Worm (Caenorhabditis elegans) whole organism, L1 larva: Measurements from ENCODE around the gene W04G3.13.
A peak's percentile ranks its signal among the peaks of the same experiment; 100 is the strongest.

ENCODE experiments used
- C16A3.4 ChIP-seq: fragments of 150-350 bp; optimal IDR thresholded peaks from 2 replicates; lab custom pipeline; 2014; ENCODE audit warnings: missing biosample characterization, missing genetic modification characterization
- F16B12.6 ChIP-seq: fragments of 150-350 bp; optimal IDR thresholded peaks from 2 replicates; lab custom pipeline; 2014; ENCODE audit warnings: missing biosample characterization, missing genetic modification characterization
- ama-1 ChIP-seq: fragments of 150-350 bp; optimal IDR thresholded peaks from 2 replicates; lab custom pipeline; 2014
- blmp-1 ChIP-seq: fragments of 150-350 bp; optimal IDR thresholded peaks from 2 replicates; lab custom pipeline; 2014; ENCODE audit warnings: missing biosample characterization, missing genetic modification characterization
- ceh-82 ChIP-seq, 3 experiments: fragments of 150-350 bp in 1 of 3; sonication (generic microtip) in 2 of 3; optimal IDR thresholded peaks; 2 replicates each; lab custom pipeline; 2014 to 2017; ENCODE audit warnings: missing biosample characterization in 3 of 3, missing genetic modification characterization in 3 of 3
- dsc-1 ChIP-seq: sonication (generic microtip); optimal IDR thresholded peaks from 2 replicates; lab custom pipeline; 2016; ENCODE audit warnings: mild to moderate bottlenecking, missing genetic modification characterization, missing compliant biosample characterization
- efl-1 ChIP-seq, 4 experiments: fragments of 150-350 bp; optimal IDR thresholded peaks in 3 of 4; peaks in 1 of 4; 1 replicate in 1 of 4; 2 replicates in 3 of 4; lab custom pipeline; 2014; ENCODE audit warnings: missing biosample characterization in 2 of 4, missing genetic modification characterization in 2 of 4, missing genetic modification reagents in 2 of 4
- efl-3 ChIP-seq: fragments of 200-800 bp; sonication (Bioruptor generic); optimal IDR thresholded peaks from 2 replicates; lab custom pipeline; 2018; ENCODE audit warnings: mild to moderate bottlenecking, missing genetic modification characterization, missing compliant biosample characterization
- egl-27 ChIP-seq, 2 experiments: fragments of 150-350 bp in 1 of 2; sonication (generic microtip); optimal IDR thresholded peaks; 3 replicates each; lab custom pipeline; 2017 to 2018; ENCODE audit warnings: missing biosample characterization in 2 of 2, missing genetic modification characterization in 2 of 2, missing genetic modification reagents in 2 of 2
- elt-2 ChIP-seq: sonication (generic microtip); optimal IDR thresholded peaks from 2 replicates; lab custom pipeline; 2016; ENCODE audit warnings: missing genetic modification characterization, mild to moderate bottlenecking, inconsistent platforms, missing compliant biosample characterization, missing genetic modification reagents
- elt-3 ChIP-seq, 6 experiments: fragments of 150-350 bp in 1 of 6; sonication (generic microtip); optimal IDR thresholded peaks; 2 replicates each; lab custom pipeline; 2017 to 2018; ENCODE audit warnings: missing biosample characterization in 6 of 6, missing genetic modification characterization in 6 of 6, inconsistent platforms in 1 of 6
- fkh-4 ChIP-seq: sonication (generic microtip); optimal IDR thresholded peaks from 2 replicates; lab custom pipeline; 2016; ENCODE audit warnings: missing compliant biosample characterization, missing genetic modification characterization, borderline replicate concordance
- grh-1 ChIP-seq: fragments of 200-800 bp; sonication (Bioruptor generic); IDR thresholded peaks from 2 replicates; pipeline ENCODE4 v1.3.6; 2022; ENCODE audit warnings: missing genetic modification reagents, missing genetic modification characterization, missing compliant biosample characterization
- hlh-17 ChIP-seq: fragments of 200-800 bp; sonication (Bioruptor generic); optimal IDR thresholded peaks from 2 replicates; lab custom pipeline; 2018; ENCODE audit warnings: missing genetic modification characterization, mild to moderate bottlenecking, missing compliant biosample characterization, moderate library complexity, borderline replicate concordance
- hlh-4 ChIP-seq: sonication (generic microtip); optimal IDR thresholded peaks from 2 replicates; lab custom pipeline; 2016; ENCODE audit warnings: mild to moderate bottlenecking, missing genetic modification characterization, missing compliant biosample characterization
- lin-13 ChIP-seq: fragments of 150-350 bp; optimal IDR thresholded peaks from 2 replicates; lab custom pipeline; 2014; ENCODE audit warnings: missing biosample characterization, missing genetic modification reagents, missing genetic modification characterization
- lin-14 ChIP-seq: fragments of 200-800 bp; sonication (Bioruptor generic); optimal IDR thresholded peaks from 2 replicates; lab custom pipeline; 2018; ENCODE audit warnings: mild to moderate bottlenecking, missing genetic modification characterization, moderate library complexity, missing compliant biosample characterization
- lin-15B ChIP-seq: fragments of 150-350 bp; sonication (generic microtip); optimal IDR thresholded peaks from 3 replicates; lab custom pipeline; 2014; ENCODE audit warnings: missing biosample characterization, missing genetic modification characterization
- lin-35 ChIP-seq, 2 experiments: fragments of 150-350 bp; optimal IDR thresholded peaks; 2 replicates each; lab custom pipeline; 2014; ENCODE audit warnings: missing biosample characterization in 2 of 2, missing genetic modification characterization in 2 of 2, missing genetic modification reagents in 2 of 2
- lir-3 ChIP-seq: sonication (generic microtip); optimal IDR thresholded peaks from 2 replicates; lab custom pipeline; 2016; ENCODE audit warnings: mild to moderate bottlenecking, missing genetic modification characterization, moderate library complexity, missing compliant biosample characterization; ENCODE audit not compliant: poor library complexity
- lsy-2 ChIP-seq, 2 experiments: fragments of 150-350 bp; optimal IDR thresholded peaks; 2 replicates each; lab custom pipeline; 2014; ENCODE audit warnings: missing biosample characterization in 2 of 2, missing genetic modification characterization in 2 of 2
- mdl-1 ChIP-seq, 2 experiments: fragments of 150-350 bp; optimal IDR thresholded peaks; 2 replicates each; lab custom pipeline; 2014 to 2017; ENCODE audit warnings: missing biosample characterization in 2 of 2, missing genetic modification characterization in 2 of 2, inconsistent platforms in 1 of 2
- mep-1 ChIP-seq: fragments of 150-350 bp; optimal IDR thresholded peaks from 2 replicates; lab custom pipeline; 2014; ENCODE audit warnings: missing biosample characterization, missing genetic modification characterization
- nhr-19 ChIP-seq: fragments of 200-800 bp; sonication (Bioruptor generic); conservative IDR thresholded peaks from 2 replicates; pipeline ENCODE4 v1.3.6; 2022; ENCODE audit warnings: missing genetic modification characterization, missing compliant biosample characterization
- nhr-20 ChIP-seq: sonication (generic microtip); optimal IDR thresholded peaks from 2 replicates; lab custom pipeline; 2016; ENCODE audit warnings: mild to moderate bottlenecking, missing genetic modification characterization, missing compliant biosample characterization
- nhr-28 ChIP-seq: fragments of 150-350 bp; optimal IDR thresholded peaks from 2 replicates; lab custom pipeline; 2014; ENCODE audit warnings: missing biosample characterization, missing genetic modification characterization
- nhr-47 ChIP-seq: sonication (generic microtip); optimal IDR thresholded peaks from 2 replicates; lab custom pipeline; 2016; ENCODE audit warnings: mild to moderate bottlenecking, missing genetic modification characterization, moderate library complexity, missing compliant biosample characterization
- nhr-71 ChIP-seq: sonication (generic microtip); optimal IDR thresholded peaks from 2 replicates; lab custom pipeline; 2016; ENCODE audit warnings: mild to moderate bottlenecking, missing genetic modification characterization, moderate library complexity, missing compliant biosample characterization
- nhr-76 ChIP-seq: sonication (generic microtip); optimal IDR thresholded peaks from 2 replicates; lab custom pipeline; 2017; ENCODE audit warnings: missing biosample characterization, missing genetic modification characterization
- nhr-84 ChIP-seq: sonication (generic microtip); optimal IDR thresholded peaks from 2 replicates; lab custom pipeline; 2017; ENCODE audit warnings: missing biosample characterization, missing genetic modification characterization
- nhr-85 ChIP-seq: sonication (generic microtip); peaks from one replicate; lab custom pipeline; 2016; ENCODE audit warnings: missing genetic modification characterization, inconsistent platforms, missing compliant biosample characterization
- pag-3 ChIP-seq: sonication (generic microtip); optimal IDR thresholded peaks from 2 replicates; lab custom pipeline; 2017; ENCODE audit warnings: missing genetic modification characterization, mild to moderate bottlenecking, missing compliant biosample characterization, antibody characterized with exemption, borderline replicate concordance; ENCODE audit not compliant: insufficient read depth
- pax-3 ChIP-seq: fragments of 200-800 bp; sonication (Bioruptor generic); optimal IDR thresholded peaks from 2 replicates; lab custom pipeline; 2018; ENCODE audit warnings: mild to moderate bottlenecking, missing genetic modification characterization, moderate library complexity, missing compliant biosample characterization
- rnt-1 ChIP-seq: sonication (generic microtip); optimal IDR thresholded peaks from 2 replicates; lab custom pipeline; 2016; ENCODE audit warnings: mild to moderate bottlenecking, missing genetic modification characterization, moderate library complexity, missing compliant biosample characterization
- snpc-4 ChIP-seq: fragments of 150-350 bp; optimal IDR thresholded peaks from 2 replicates; lab custom pipeline; 2014; ENCODE audit warnings: missing biosample characterization, missing genetic modification characterization
- snu-23 ChIP-seq: sonication (generic microtip); optimal IDR thresholded peaks from 2 replicates; lab custom pipeline; 2016; ENCODE audit warnings: missing genetic modification characterization, missing compliant biosample characterization
- sup-37 ChIP-seq: fragments of 200-800 bp; sonication (Bioruptor generic); optimal IDR thresholded peaks from 2 replicates; lab custom pipeline; 2018; ENCODE audit warnings: mild to moderate bottlenecking, missing genetic modification characterization, missing compliant biosample characterization
- swsn-7 ChIP-seq: sonication (generic microtip); optimal IDR thresholded peaks from 2 replicates; lab custom pipeline; 2016; ENCODE audit warnings: missing genetic modification characterization, missing compliant biosample characterization
- tlp-1 ChIP-seq: fragments of 150-350 bp; optimal IDR thresholded peaks from 2 replicates; lab custom pipeline; 2014; ENCODE audit warnings: missing biosample characterization, missing genetic modification characterization
- unc-130 ChIP-seq: fragments of 150-350 bp; optimal IDR thresholded peaks from 2 replicates; lab custom pipeline; 2017; ENCODE audit warnings: missing biosample characterization, missing genetic modification characterization, inconsistent platforms
- unc-30 ChIP-seq: sonication (generic microtip); optimal IDR thresholded peaks from 2 replicates; lab custom pipeline; 2017; ENCODE audit warnings: missing biosample characterization, missing genetic modification characterization

The W04G3.13 gene

DNA sequence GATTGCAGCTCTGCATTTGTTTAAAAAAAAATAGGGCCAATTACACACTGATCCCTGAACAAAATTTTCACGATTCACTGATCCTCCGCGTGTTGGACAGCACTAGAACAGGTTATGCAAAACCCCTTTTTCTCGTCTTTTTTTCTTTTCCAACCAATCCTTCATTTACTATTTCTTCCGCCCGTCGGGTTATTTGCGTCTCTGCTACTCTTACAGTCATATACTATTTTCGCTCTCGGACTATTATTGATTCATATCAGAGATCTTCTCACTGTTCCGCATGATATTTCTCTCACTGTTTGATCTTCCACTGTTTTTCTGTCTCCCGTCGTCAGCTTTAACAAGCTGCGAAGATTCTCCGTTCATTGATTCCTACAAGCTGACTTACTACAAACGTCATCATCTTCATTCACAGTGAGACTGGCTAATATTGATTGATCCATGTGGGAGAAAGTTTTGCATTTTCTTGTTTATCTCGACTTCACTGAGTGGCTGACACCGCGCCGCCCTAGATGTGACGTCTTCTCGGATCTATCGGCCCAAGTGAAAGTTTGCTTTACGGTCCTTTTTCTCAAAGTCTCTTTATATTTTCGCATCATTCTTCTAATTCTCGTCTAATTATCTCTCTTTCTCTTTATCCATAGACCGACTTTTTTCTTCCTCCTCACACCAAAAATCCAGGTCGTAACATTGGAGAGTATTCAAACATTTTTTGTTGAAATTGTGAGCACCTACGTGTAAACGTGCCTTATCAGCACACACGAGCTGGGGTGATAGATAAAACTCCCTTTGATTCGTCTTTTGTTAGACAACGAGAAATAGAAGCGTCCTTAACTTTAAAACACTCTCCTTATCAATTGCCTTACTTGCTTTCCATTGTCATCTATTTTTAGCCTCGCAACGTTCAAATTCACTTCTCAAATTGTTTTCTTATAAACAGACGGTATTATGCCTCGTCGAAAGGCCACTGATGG is 43.2 kb downstream of the W04G3.13 start:
- TF ChIP-seq ama-1: no peak
- TF ChIP-seq lin-35 (GFP tag; optimal IDR thresholded peaks at IDR 0.05; lab: Kevin White, UChicago): peak in 1 of 2 experiments; percentile 3
- TF ChIP-seq hlh-4 (tag; lab: Kevin White, UChicago): no peak
- no peak for TF ChIP-seq tlp-1 (tag; lab: Kevin White, UChicago)
- peak; percentile 12 for TF ChIP-seq nhr-20 (tag; lab: Kevin White, UChicago)
- TF ChIP-seq lir-3: peak; percentile 6
- TF ChIP-seq lsy-2 (tag; optimal IDR thresholded peaks at IDR 0.05; lab: Kevin White, UChicago): peak in 1 of 2 experiments; percentile 11
- TF ChIP-seq elt-2 (tag; lab: Kevin White, UChicago): peak; percentile 82
- TF ChIP-seq unc-30 (tag; lab: Kevin White, UChicago): no peak
- no peak for TF ChIP-seq nhr-76 (tag; lab: Kevin White, UChicago)
- TF ChIP-seq swsn-7 (tag; lab: Kevin White, UChicago): peak; percentile 8
- peak in 1 of 6 experiments; percentile 27 for TF ChIP-seq elt-3 (tag; optimal IDR thresholded peaks at IDR 0.05; lab: Kevin White, UChicago)
- TF ChIP-seq efl-1 (optimal IDR thresholded peaks at IDR 0.05; lab: Kevin White, UChicago): peak in 1 of 2 experiments; percentile 6
- TF ChIP-seq efl-1 (GFP tag; optimal IDR thresholded peaks at IDR 0.05 in 1 of 2; lab: Kevin White, UChicago): no peak
- peak; percentile 43 for TF ChIP-seq snu-23 (GFP tag; lab: Kevin White, UChicago)
- peak; percentile 99 for TF ChIP-seq blmp-1 (tag; lab: Kevin White, UChicago)
- peak; percentile 68 for TF ChIP-seq nhr-85 (tag; lab: Kevin White, UChicago)
- peak; percentile 78 for TF ChIP-seq grh-1 (GFP tag; lab: Robert Waterston, UW)
- TF ChIP-seq, all 84 proteins: peak for 12

DNA sequence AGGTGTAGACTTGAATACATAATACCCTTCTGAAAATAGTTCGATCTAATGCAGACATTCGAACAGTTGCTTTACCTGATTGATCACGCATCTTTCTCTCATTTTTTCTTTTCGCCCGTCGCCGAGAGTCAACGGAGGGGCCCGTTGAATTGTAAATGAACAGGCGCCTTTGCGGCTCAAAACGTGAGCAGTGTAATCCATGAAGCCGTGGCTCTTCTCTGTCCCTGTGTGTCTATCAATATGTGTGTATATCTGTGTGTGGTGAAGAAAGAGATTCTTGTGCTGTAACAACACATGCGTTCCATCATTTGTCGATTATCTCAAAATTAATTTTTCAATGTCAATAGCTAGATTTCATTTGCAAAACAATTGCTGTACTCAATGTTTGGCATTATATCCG is 44.0 kb downstream of the W04G3.13 start:
- TF ChIP-seq mep-1 (tag; lab: Kevin White, UChicago) (peak; percentile 10), efl-3 (GFP tag; lab: Kevin White, UChicago) (no peak), unc-30 (tag; lab: Kevin White, UChicago) (no peak), ceh-82 (tag; optimal IDR thresholded peaks at IDR 0.05; lab: Kevin White, UChicago) (no peak), nhr-19 (GFP tag; lab: Robert Waterston, UW) (peak; percentile 46), hlh-17 (GFP tag; lab: Kevin White, UChicago) (no peak), rnt-1 (tag; lab: Kevin White, UChicago) (peak; percentile 68), lin-13 (GFP tag; lab: Kevin White, UChicago) (no peak), dsc-1 (tag; lab: Kevin White, UChicago) (no peak), sup-37 (GFP tag; lab: Kevin White, UChicago) (no peak), nhr-71 (tag; lab: Kevin White, UChicago) (peak; percentile 72), blmp-1 (tag; lab: Kevin White, UChicago) (no peak), F16B12.6 (tag; lab: Kevin White, UChicago) (no peak), pag-3 (tag; lab: Kevin White, UChicago) (no peak), egl-27 (tag; optimal IDR thresholded peaks at IDR 0.05; lab: Kevin White, UChicago) (no peak), C16A3.4 (no peak), snpc-4 (no peak), mdl-1 (tag; optimal IDR thresholded peaks at IDR 0.05; lab: Kevin White, UChicago) (peak in 1 of 2 experiments; percentile 18), lin-15B (tag; lab: Kevin White, UChicago) (no peak), nhr-84 (tag; lab: Kevin White, UChicago) (no peak), lir-3 (no peak), nhr-28 (tag; lab: Kevin White, UChicago) (no peak), pax-3 (tag; lab: Kevin White, UChicago) (no peak), lsy-2 (tag; optimal IDR thresholded peaks at IDR 0.05; lab: Kevin White, UChicago) (peak in 1 of 2 experiments; percentile 18), nhr-85 (tag; lab: Kevin White, UChicago) (no peak), nhr-47 (tag; lab: Kevin White, UChicago) (no peak), unc-130 (tag; lab: Kevin White, UChicago) (peak; percentile 4), fkh-4 (tag; lab: Kevin White, UChicago) (no peak), nhr-20 (tag; lab: Kevin White, UChicago) (peak; percentile 16), snu-23 (GFP tag; lab: Kevin White, UChicago) (peak; percentile 36), lin-14 (GFP tag; lab: Kevin White, UChicago) (peak; percentile 85), lin-35 (GFP tag; optimal IDR thresholded peaks at IDR 0.05; lab: Kevin White, UChicago) (no peak), nhr-76 (tag; lab: Kevin White, UChicago) (no peak)
- TF ChIP-seq, all 84 proteins: peak for 10
